Fruit fly (Drosophila melanogaster) Kc167 (cell line): Measurements from ENCODE around the gene CG10738.

ENCODE experiments used
- Myc ChIP-seq: fragments of >200 bp; optimal IDR thresholded peaks from 2 replicates; lab custom pipeline; 2017; ENCODE audit warnings: missing external identifiers
- Sin3A ChIP-seq: fragments of >200 bp; optimal IDR thresholded peaks from 2 replicates; lab custom pipeline; 2018; ENCODE audit warnings: missing external identifiers
- h ChIP-seq: fragments of >200 bp; optimal IDR thresholded peaks from 3 replicates; lab custom pipeline; 2018; ENCODE audit warnings: missing external identifiers
- insv ChIP-seq: fragments of >200 bp; optimal IDR thresholded peaks from 3 replicates; lab custom pipeline; 2018; ENCODE audit warnings: missing external identifiers
- psq ChIP-seq: fragments of >200 bp; optimal IDR thresholded peaks from 2 replicates; lab custom pipeline; 2017; ENCODE audit warnings: missing external identifiers
- ttk ChIP-seq: sonication (Bioruptor generic); optimal IDR thresholded peaks from 2 replicates; lab custom pipeline; 2017; ENCODE audit warnings: missing external identifiers

Gene CG10738

dm6 chr3L:13450177-13450793, at the start of gene CG10738, which contains the start of gene JMJD7:
CG10738 (plus strand) TSS chr3L:13450770.
JMJD7 (minus strand) TSS chr3L:13450283.
- TF ChIP-seq insv (lab: Kevin White, UChicago) (no peak), ttk (no peak), Myc (lab: Kevin White, UChicago) (no peak), Sin3A (lab: Kevin White, UChicago) (no peak), h (lab: Kevin White, UChicago) (no peak), psq (lab: Kevin White, UChicago) (no peak)

DNA sequence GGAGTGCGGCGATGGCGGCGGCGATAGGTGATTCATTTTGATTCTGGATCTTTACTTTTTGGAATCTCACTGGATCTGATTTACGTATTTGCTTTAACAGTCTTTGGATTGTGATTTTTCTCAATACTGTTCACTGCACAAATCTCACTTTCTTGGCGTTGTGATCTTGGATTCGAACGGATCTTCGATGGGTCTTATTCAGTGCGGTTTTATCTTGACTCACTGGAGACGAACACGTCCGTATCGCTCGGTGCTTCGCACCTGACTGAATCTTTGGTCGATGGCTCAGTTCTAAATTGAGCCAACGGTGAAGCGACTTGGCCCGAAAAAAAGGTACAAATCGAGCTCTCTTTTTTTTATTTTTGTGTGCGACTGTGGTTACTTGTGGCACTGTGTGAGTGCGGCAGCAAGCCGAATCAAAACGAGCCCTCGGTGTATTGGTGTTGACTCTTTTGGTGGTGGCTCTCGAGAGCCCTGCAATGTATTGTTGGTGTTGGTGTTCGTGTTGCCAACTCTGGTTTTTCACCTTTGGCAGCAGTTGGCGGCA, 49.6 kb upstream of the CG10738 start, which contains the start of gene sens:
sens (minus strand) TSS at position 254 of the 547 bp plus-strand sequence.
- TF ChIP-seq Myc (lab: Kevin White, UChicago): no peak
- TF ChIP-seq ttk: no peak
- TF ChIP-seq insv (lab: Kevin White, UChicago): no peak
- TF ChIP-seq h (lab: Kevin White, UChicago): no peak
- no peak for TF ChIP-seq Sin3A (lab: Kevin White, UChicago)
- no peak for TF ChIP-seq psq (lab: Kevin White, UChicago)

- TF ChIP-seq insv (lab: Kevin White, UChicago) (no peak), psq (lab: Kevin White, UChicago) (no peak), Sin3A (lab: Kevin White, UChicago) (no peak), ttk (no peak), Myc (lab: Kevin White, UChicago) (no peak), h (lab: Kevin White, UChicago) (no peak)
Measured at dm6 chr3L:13403141-13403867, 47.3 kb upstream of the CG10738 start.

- TF ChIP-seq h (lab: Kevin White, UChicago) (no peak), insv (lab: Kevin White, UChicago) (no peak), Sin3A (lab: Kevin White, UChicago) (no peak), Myc (lab: Kevin White, UChicago) (no peak), psq (lab: Kevin White, UChicago) (no peak), ttk (no peak)
Measured at dm6 chr3L:13406873-13407272, 43.7 kb upstream of the CG10738 start.

DNA sequence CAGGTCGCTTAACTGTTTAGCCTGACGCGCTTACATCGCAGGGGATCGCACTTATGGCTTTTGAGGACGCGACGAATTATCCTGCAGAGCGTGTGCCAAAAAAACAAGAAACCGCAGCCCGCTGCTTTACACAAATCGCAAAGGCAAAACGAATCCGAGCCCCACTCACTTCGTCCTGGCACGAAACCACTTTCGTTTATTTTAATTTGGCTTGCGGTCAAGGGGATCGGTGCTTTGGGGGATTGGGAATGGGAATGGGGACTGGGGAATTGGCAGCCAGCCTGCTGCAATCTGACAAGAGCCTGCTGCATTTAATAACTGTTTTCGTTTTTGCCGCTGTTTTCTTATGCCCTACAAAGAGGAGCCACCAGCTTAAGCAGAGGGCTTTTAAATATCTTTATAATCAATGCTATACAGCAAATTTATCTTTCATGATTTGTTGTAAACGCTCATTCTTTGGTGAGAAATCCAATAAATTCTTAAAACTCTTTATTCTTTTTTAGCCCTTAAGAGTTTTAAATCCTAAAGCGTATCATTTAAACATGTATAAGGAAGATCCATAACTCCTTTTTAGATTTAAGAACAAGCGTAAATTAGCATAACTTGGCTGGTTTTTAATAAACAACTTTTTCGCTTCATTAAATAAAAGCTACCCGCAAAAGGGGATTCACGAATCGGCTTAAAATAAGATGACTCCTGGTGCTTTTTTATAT, 40.6 kb upstream of the CG10738 start:
- no peak for TF ChIP-seq h (lab: Kevin White, UChicago)

- TF ChIP-seq ttk (no peak), Sin3A (lab: Kevin White, UChicago) (no peak), h (lab: Kevin White, UChicago) (no peak), insv (lab: Kevin White, UChicago) (no peak), psq (lab: Kevin White, UChicago) (no peak), Myc (lab: Kevin White, UChicago) (no peak)
Measured at dm6 chr3L:13410999-13411398, 39.6 kb upstream of the CG10738 start.

dm6 chr3L:13412200-13412885, 38.2 kb upstream of the CG10738 start, which contains the start of the genes CG10222 and flr:
CG10222 (minus strand) TSS chr3L:13412453.
flr (plus strand) TSS chr3L:13412843.
- TF ChIP-seq psq (lab: Kevin White, UChicago) (no peak), Myc (lab: Kevin White, UChicago) (no peak), h (lab: Kevin White, UChicago) (no peak), ttk (no peak), Sin3A (lab: Kevin White, UChicago) (no peak), insv (lab: Kevin White, UChicago) (no peak)

DNA sequence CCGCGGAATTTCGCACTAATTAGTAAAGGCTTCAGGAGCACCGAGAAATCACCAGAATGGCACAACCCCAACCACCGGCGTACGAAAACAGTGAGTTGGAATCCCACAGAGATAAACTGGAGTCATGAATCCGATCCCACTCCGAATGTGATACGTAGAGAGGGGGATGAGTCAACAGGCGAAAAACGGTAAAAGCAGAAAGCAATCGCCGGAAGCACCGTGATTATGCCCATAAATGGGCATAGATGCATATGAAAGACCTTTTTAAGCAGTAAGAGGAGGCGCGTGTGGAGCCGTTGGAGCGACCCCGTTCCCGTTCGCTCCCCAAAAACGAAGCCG, 37.7 kb upstream of the CG10738 start:
- TF ChIP-seq ttk: no peak
- no peak for TF ChIP-seq h (lab: Kevin White, UChicago)
- TF ChIP-seq Myc (lab: Kevin White, UChicago): no peak
- no peak for TF ChIP-seq insv (lab: Kevin White, UChicago)
- no peak for TF ChIP-seq Sin3A (lab: Kevin White, UChicago)
- TF ChIP-seq psq (lab: Kevin White, UChicago): no peak

DNA sequence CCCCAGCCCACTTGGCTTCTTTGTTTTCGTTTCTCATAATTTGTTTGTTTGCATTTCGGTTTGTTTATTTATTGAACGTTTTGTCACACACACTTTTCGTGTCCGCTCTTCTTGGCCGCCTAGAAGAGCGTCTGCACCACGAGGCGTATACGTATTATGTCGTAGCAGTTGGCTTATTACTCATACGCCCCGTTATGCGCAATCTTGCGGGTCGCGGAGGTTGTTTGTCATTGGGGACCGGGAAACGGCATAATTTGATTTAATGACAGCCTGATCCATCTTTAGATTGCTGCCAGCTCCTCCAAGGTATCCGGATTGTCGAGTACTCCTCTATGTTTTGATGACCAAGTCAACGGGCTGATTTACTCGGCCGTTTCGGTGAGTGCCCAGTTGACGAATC, 30.4 kb upstream of the CG10738 start:
- TF ChIP-seq ttk (no peak), insv (lab: Kevin White, UChicago) (no peak), psq (lab: Kevin White, UChicago) (no peak), Sin3A (lab: Kevin White, UChicago) (no peak), Myc (lab: Kevin White, UChicago) (no peak), h (lab: Kevin White, UChicago) (no peak)

dm6 chr3L:13422286-13422787, 28.2 kb upstream of the CG10738 start, which contains the start of gene CG32121:
CG32121 (minus strand) TSS chr3L:13422336.
- no peak for TF ChIP-seq ttk
- TF ChIP-seq insv (lab: Kevin White, UChicago): no peak
- TF ChIP-seq Myc (lab: Kevin White, UChicago): no peak
- TF ChIP-seq h (lab: Kevin White, UChicago): no peak
- TF ChIP-seq psq (lab: Kevin White, UChicago): no peak
- no peak for TF ChIP-seq Sin3A (lab: Kevin White, UChicago)
